Worm (Caenorhabditis elegans) whole organism, L4 larva: ENCODE results near the gene sup-26.

Experiments
- D1046.2 ChIP-seq: fragments of 200-800 bp; sonication (Bioruptor generic); IDR thresholded peaks from 2 replicates; pipeline ENCODE4 v1.3.6; 2022; ENCODE audit warnings: missing genetic modification characterization, missing compliant biosample characterization
- F26F4.8 ChIP-seq: fragments of 200-800 bp; sonication (Bioruptor generic); conservative IDR thresholded peaks from 2 replicates; pipeline ENCODE4 v1.3.6; 2022; ENCODE audit warnings: missing genetic modification characterization, missing compliant biosample characterization
- F44E2.7 ChIP-seq: fragments of 200-800 bp; sonication (Bioruptor generic); IDR thresholded peaks from 2 replicates; pipeline ENCODE4 v2.1.2; 2022; ENCODE audit warnings: missing genetic modification characterization, missing compliant biosample characterization
- R02D3.7 ChIP-seq: fragments of 150-350 bp; sonication (generic microtip); optimal IDR thresholded peaks from 3 replicates; lab custom pipeline; 2014; ENCODE audit warnings: missing biosample characterization, missing genetic modification characterization
- T26A8.4 ChIP-seq: fragments of 200-800 bp; sonication (Bioruptor generic); IDR thresholded peaks from 2 replicates; pipeline ENCODE4 v1.3.6; 2022; ENCODE audit warnings: missing genetic modification characterization, missing compliant biosample characterization
- Y48G9A.11 ChIP-seq: fragments of 200-800 bp; sonication (Bioruptor generic); IDR thresholded peaks from 2 replicates; pipeline ENCODE4 v1.3.6; 2022; ENCODE audit warnings: missing genetic modification reagents, missing genetic modification characterization, missing compliant biosample characterization
- Y5F2A.4 ChIP-seq: fragments of 200-800 bp; sonication (Bioruptor generic); optimal IDR thresholded peaks from 2 replicates; lab custom pipeline; 2018; ENCODE audit warnings: mild to moderate bottlenecking, missing genetic modification characterization, missing compliant biosample characterization
- Y75B8A.6 ChIP-seq: fragments of 200-800 bp; sonication (Bioruptor generic); IDR thresholded peaks from 2 replicates; pipeline ENCODE4 v1.3.6; 2022; ENCODE audit warnings: missing genetic modification reagents, missing genetic modification characterization, missing compliant biosample characterization
- ZK337.2 ChIP-seq: fragments of 200-800 bp; sonication (Bioruptor generic); IDR thresholded peaks from 2 replicates; pipeline ENCODE4 v1.3.6; 2022; ENCODE audit warnings: missing genetic modification reagents, missing genetic modification characterization, missing compliant biosample characterization
- aha-1 ChIP-seq: fragments of 150-350 bp; peaks from one replicate; lab custom pipeline; 2014; ENCODE audit warnings: missing biosample characterization, missing genetic modification characterization
- aly-2 ChIP-seq: sonication (generic microtip); optimal IDR thresholded peaks from 2 replicates; lab custom pipeline; 2018; ENCODE audit warnings: missing biosample characterization, missing genetic modification characterization
- ama-1 ChIP-seq: fragments of 150-350 bp; optimal IDR thresholded peaks from 2 replicates; lab custom pipeline; 2014; ENCODE audit warnings: inconsistent platforms, mixed read lengths
- arid-1 ChIP-seq: fragments of 200-800 bp; sonication (Bioruptor generic); conservative IDR thresholded peaks from 2 replicates; pipeline ENCODE4 v1.3.6; 2022; ENCODE audit warnings: missing genetic modification reagents, missing genetic modification characterization, missing compliant biosample characterization
- attf-4 ChIP-seq: sonication (generic microtip); optimal IDR thresholded peaks from 3 replicates; lab custom pipeline; 2017; ENCODE audit warnings: missing biosample characterization, missing genetic modification characterization
- ceh-28 ChIP-seq: fragments of 150-350 bp; optimal IDR thresholded peaks from 2 replicates; lab custom pipeline; 2014; ENCODE audit warnings: missing biosample characterization, missing genetic modification reagents, missing genetic modification characterization
- ceh-32 ChIP-seq: sonication (generic microtip); optimal IDR thresholded peaks from 2 replicates; lab custom pipeline; 2016; ENCODE audit warnings: mild to moderate bottlenecking, missing genetic modification characterization, missing compliant biosample characterization; ENCODE audit not compliant: poor library complexity
- ceh-82 ChIP-seq: sonication (generic microtip); optimal IDR thresholded peaks from 2 replicates; lab custom pipeline; 2017; ENCODE audit warnings: missing biosample characterization, missing genetic modification characterization
- daf-16 ChIP-seq, 3 experiments: sonication (generic microtip); optimal IDR thresholded peaks; 2 replicates each; lab custom pipeline; 2016 to 2017; ENCODE audit warnings: missing genetic modification characterization in 3 of 3, missing genetic modification reagents in 3 of 3, mild to moderate bottlenecking in 2 of 3, missing compliant biosample characterization in 2 of 3, missing biosample characterization in 1 of 3, moderate library complexity in 1 of 3
- daf-8 ChIP-seq: fragments of 200-800 bp; sonication (Bioruptor generic); IDR thresholded peaks from 2 replicates; pipeline ENCODE4 v1.3.6; 2022; ENCODE audit warnings: missing genetic modification characterization, missing compliant biosample characterization
- dmd-8 ChIP-seq: fragments of 200-800 bp; sonication (Bioruptor generic); IDR thresholded peaks from 2 replicates; pipeline ENCODE4 v1.3.6; 2022; ENCODE audit warnings: missing genetic modification characterization, missing compliant biosample characterization
- dpl-1 ChIP-seq: fragments of 150-350 bp; optimal IDR thresholded peaks from 2 replicates; lab custom pipeline; 2014; ENCODE audit warnings: missing biosample characterization, missing genetic modification reagents, missing genetic modification characterization
- duxl-1 ChIP-seq: sonication (generic microtip); optimal IDR thresholded peaks from 2 replicates; lab custom pipeline; 2016; ENCODE audit warnings: mild to moderate bottlenecking, missing genetic modification characterization, moderate library complexity, missing compliant biosample characterization; ENCODE audit not compliant: poor library complexity
- egl-27 ChIP-seq: sonication (generic microtip); optimal IDR thresholded peaks from 3 replicates; lab custom pipeline; 2017; ENCODE audit warnings: missing biosample characterization, missing genetic modification reagents, missing genetic modification characterization
- fkh-10 ChIP-seq: fragments of 150-350 bp; optimal IDR thresholded peaks from 2 replicates; lab custom pipeline; 2014; ENCODE audit warnings: missing biosample characterization, missing genetic modification reagents, missing genetic modification characterization
- hif-1 ChIP-seq, 2 experiments: sonication (generic microtip); optimal IDR thresholded peaks; 2 replicates each; lab custom pipeline; 2016 to 2017; ENCODE audit warnings: missing compliant biosample characterization in 2 of 2, missing genetic modification characterization in 2 of 2, missing genetic modification reagents in 2 of 2, missing genotype in 2 of 2, mild to moderate bottlenecking in 1 of 2
- lin-13 ChIP-seq: fragments of 150-350 bp; optimal IDR thresholded peaks from 2 replicates; lab custom pipeline; 2014; ENCODE audit warnings: missing biosample characterization, missing genetic modification reagents, missing genetic modification characterization
- lin-15B ChIP-seq: fragments of 150-350 bp; sonication (generic microtip); optimal IDR thresholded peaks from 3 replicates; lab custom pipeline; 2014; ENCODE audit warnings: missing biosample characterization, missing genetic modification characterization
- lsy-2 ChIP-seq, 2 experiments: fragments of 150-350 bp in 1 of 2; sonication (generic microtip) in 1 of 2; optimal IDR thresholded peaks; 2 replicates each; lab custom pipeline; 2014 to 2017; ENCODE audit warnings: missing biosample characterization in 2 of 2, missing genetic modification characterization in 2 of 2
- madf-5 ChIP-seq, 2 experiments: fragments of 200-800 bp; sonication (Bioruptor generic); IDR thresholded peaks; 2 replicates each; pipeline ENCODE4 v1.3.6; 2022; ENCODE audit warnings: missing compliant biosample characterization in 2 of 2, missing genetic modification characterization in 2 of 2
- madf-9 ChIP-seq: fragments of 200-800 bp; sonication (Bioruptor generic); conservative IDR thresholded peaks from 2 replicates; pipeline ENCODE4 v1.3.6; 2022; ENCODE audit warnings: missing genetic modification reagents, missing genetic modification characterization, missing compliant biosample characterization
- mdl-1 ChIP-seq, 2 experiments: fragments of 150-350 bp in 1 of 2; sonication (generic microtip) in 1 of 2; optimal IDR thresholded peaks; 2 replicates each; lab custom pipeline; 2014 to 2017; ENCODE audit warnings: missing biosample characterization in 2 of 2, missing genetic modification characterization in 2 of 2
- mep-1 ChIP-seq: fragments of 150-350 bp; sonication (generic microtip); optimal IDR thresholded peaks from 3 replicates; lab custom pipeline; 2014; ENCODE audit warnings: missing biosample characterization, missing genetic modification characterization
- mxl-2 ChIP-seq: fragments of 200-800 bp; sonication (Bioruptor generic); conservative IDR thresholded peaks from 2 replicates; pipeline ENCODE4 v1.3.6; 2022; ENCODE audit warnings: missing genetic modification reagents, missing genetic modification characterization, missing compliant biosample characterization
- nhr-237 ChIP-seq: sonication (generic microtip); optimal IDR thresholded peaks from 2 replicates; lab custom pipeline; 2017; ENCODE audit warnings: missing biosample characterization, missing genetic modification characterization
- nhr-41 ChIP-seq: fragments of 200-800 bp; sonication (Bioruptor generic); IDR thresholded peaks from 2 replicates; pipeline ENCODE4 v1.3.6; 2022; ENCODE audit warnings: missing genetic modification reagents, missing genetic modification characterization, missing compliant biosample characterization
- nhr-77 ChIP-seq: fragments of 150-350 bp; optimal IDR thresholded peaks from 2 replicates; lab custom pipeline; 2014; ENCODE audit warnings: missing biosample characterization, missing genetic modification characterization
- php-3 ChIP-seq: fragments of 200-800 bp; sonication (Bioruptor generic); IDR thresholded peaks from 2 replicates; pipeline ENCODE4 v1.3.6; 2022; ENCODE audit warnings: missing genetic modification reagents, missing genetic modification characterization, missing compliant biosample characterization
- pqm-1 ChIP-seq: sonication (generic microtip); optimal IDR thresholded peaks from 2 replicates; lab custom pipeline; 2017; ENCODE audit warnings: missing biosample characterization, missing genetic modification characterization
- saeg-2 ChIP-seq: fragments of 200-800 bp; sonication (Bioruptor generic); IDR thresholded peaks from 2 replicates; pipeline ENCODE4 v1.3.6; 2022; ENCODE audit warnings: missing genetic modification reagents, missing genetic modification characterization, missing compliant biosample characterization
- snpc-1.2 ChIP-seq: fragments of 200-800 bp; sonication (Bioruptor generic); IDR thresholded peaks from 2 replicates; pipeline ENCODE4 v1.3.6; 2022; ENCODE audit warnings: missing genetic modification reagents, missing genetic modification characterization, missing compliant biosample characterization
- snpc-4 ChIP-seq: fragments of 150-350 bp; optimal IDR thresholded peaks from 2 replicates; lab custom pipeline; 2014; ENCODE audit warnings: missing biosample characterization, missing genetic modification characterization
- spr-1 ChIP-seq: sonication (generic microtip); optimal IDR thresholded peaks from 2 replicates; lab custom pipeline; 2016; ENCODE audit warnings: mild to moderate bottlenecking, missing genetic modification characterization, missing compliant biosample characterization
- spr-3 ChIP-seq: fragments of 200-800 bp; sonication (Bioruptor generic); optimal IDR thresholded peaks from 2 replicates; lab custom pipeline; 2018; ENCODE audit warnings: mild to moderate bottlenecking, missing genetic modification characterization, missing compliant biosample characterization
- tra-1 ChIP-seq: fragments of 200-800 bp; sonication (Bioruptor generic); IDR thresholded peaks from 2 replicates; pipeline ENCODE4 v1.3.6; 2022; ENCODE audit warnings: missing genetic modification reagents, missing genetic modification characterization, missing compliant biosample characterization
- unc-39 ChIP-seq: sonication (generic microtip); optimal IDR thresholded peaks from 2 replicates; lab custom pipeline; 2017; ENCODE audit warnings: missing biosample characterization, missing genetic modification characterization
- unc-62 ChIP-seq, 3 experiments: fragments of 150-350 bp in 1 of 3; sonication (generic microtip); optimal IDR thresholded peaks in 2 of 3; peaks in 1 of 3; 1 replicate in 1 of 3; 2 replicates in 2 of 3; lab custom pipeline; 2014 to 2017; ENCODE audit warnings: missing biosample characterization in 3 of 3, missing genetic modification characterization in 3 of 3, missing genetic modification reagents in 3 of 3, missing genotype in 1 of 3
- zfp-3 ChIP-seq: fragments of 200-800 bp; sonication (Bioruptor generic); conservative IDR thresholded peaks from 2 replicates; pipeline ENCODE4 v1.3.6; 2022; ENCODE audit warnings: missing genetic modification reagents, missing genetic modification characterization, missing compliant biosample characterization
- zip-11 ChIP-seq: fragments of 200-800 bp; sonication (Bioruptor generic); IDR thresholded peaks from 2 replicates; pipeline ENCODE4 v1.3.6; 2022; ENCODE audit warnings: missing genetic modification characterization, missing compliant biosample characterization
- zip-2 ChIP-seq: fragments of 150-350 bp; optimal IDR thresholded peaks from 2 replicates; lab custom pipeline; 2014; ENCODE audit warnings: missing biosample characterization, missing genetic modification characterization

sup-26 gene

ce11 chrIII:4281955-4282618 lies 2.1 kb upstream of the sup-26 start (continued):
- TF ChIP-seq daf-16 (GFP tag; optimal IDR thresholded peaks at IDR 0.05; lab: Kevin White, UChicago) = peak; percentile 94 to 97
- TF ChIP-seq daf-16 (tag; optimal IDR thresholded peaks at IDR 0.05; lab: Kevin White, UChicago) = peak; percentile 72
- no peak; the same call in 1 of the 2 replicates for TF ChIP-seq snpc-1.2 (GFP tag; lab: Robert Waterston, UW)
- TF ChIP-seq mxl-2 = peak; percentile 83
- peak; percentile 86 for TF ChIP-seq fkh-10 (GFP tag; lab: Kevin White, UChicago)
- peak; percentile 90 for TF ChIP-seq lin-13
- peak; percentile 100 for TF ChIP-seq aha-1
- no peak for TF ChIP-seq Y48G9A.11 (GFP tag; lab: Robert Waterston, UW)
- TF ChIP-seq D1046.2 (GFP tag; lab: Robert Waterston, UW) = peak; percentile 9; the same call in 1 of the 2 replicates
- TF ChIP-seq Y75B8A.6 (GFP tag; lab: Robert Waterston, UW) = 0 out of 2 replicates have a peak, but pooled peaks have one; percentile 8
- no peak for TF ChIP-seq unc-39
- peak; percentile 72 for TF ChIP-seq Y5F2A.4
- TF ChIP-seq F26F4.8 (GFP tag; lab: Robert Waterston, UW) = no peak
- TF ChIP-seq egl-27 (tag; lab: Kevin White, UChicago) = no peak
- no peak for TF ChIP-seq pqm-1 (tag; lab: Kevin White, UChicago)
- peak; percentile 38; the same call in 1 of the 2 replicates for TF ChIP-seq ZK337.2 (GFP tag; lab: Robert Waterston, UW)
- TF ChIP-seq lin-15B (tag; lab: Kevin White, UChicago) = peak; percentile 25
- TF ChIP-seq spr-1 (tag; lab: Kevin White, UChicago) = peak; percentile 96
- peak; percentile 92 for TF ChIP-seq spr-3 (GFP tag; lab: Kevin White, UChicago)
- peak; percentile 57 for TF ChIP-seq nhr-237
- peak; percentile 56 for TF ChIP-seq snpc-4 (tag; lab: Kevin White, UChicago)
- TF ChIP-seq ceh-82 (tag; lab: Kevin White, UChicago) = no peak
- peak; percentile 87 for TF ChIP-seq arid-1 (GFP tag; lab: Robert Waterston, UW)
- peak in 1 of 2 experiments; percentile 39; a peak in 1 of 4 replicates for TF ChIP-seq madf-5 (GFP tag; IDR thresholded peaks at IDR 0.05; lab: Robert Waterston, UW)
- no peak; the same call in 1 of the 2 replicates for TF ChIP-seq zip-11 (GFP tag; lab: Robert Waterston, UW)
- TF ChIP-seq php-3 (GFP tag; lab: Robert Waterston, UW) = peak; percentile 77
- peak; percentile 98 for TF ChIP-seq saeg-2 (GFP tag; lab: Robert Waterston, UW)
- TF ChIP-seq nhr-41 (GFP tag; lab: Robert Waterston, UW) = peak; percentile 91
- TF ChIP-seq ceh-32 (tag; lab: Kevin White, UChicago) = peak; percentile 90
- TF ChIP-seq daf-8 = no peak
- no peak for TF ChIP-seq F44E2.7 (GFP tag; lab: Robert Waterston, UW)
- peak; percentile 91 for TF ChIP-seq zfp-3 (GFP tag; lab: Robert Waterston, UW)
- no peak for TF ChIP-seq aly-2 (tag; lab: Kevin White, UChicago)
- TF ChIP-seq hif-1 (tag; optimal IDR thresholded peaks at IDR 0.05; lab: Kevin White, UChicago) = peak; percentile 90 to 96
- TF ChIP-seq dmd-8 (GFP tag; lab: Robert Waterston, UW) = 0 out of 2 replicates have a peak, but pooled peaks have one; percentile 71
- TF ChIP-seq mep-1 (tag; lab: Kevin White, UChicago) = peak; percentile 98
- no peak for TF ChIP-seq R02D3.7 (tag; lab: Kevin White, UChicago)
- no peak for TF ChIP-seq ama-1 (lab: Kevin White, UChicago)
- peak in 1 of 2 experiments; percentile 100 for TF ChIP-seq unc-62 (GFP tag; optimal IDR thresholded peaks at IDR 0.05 in 1 of 2; lab: Kevin White, UChicago)
- peak; percentile 72 for TF ChIP-seq unc-62 (tag; optimal IDR thresholded peaks at IDR 0.05; lab: Kevin White, UChicago)
- TF ChIP-seq attf-4 (tag; lab: Kevin White, UChicago) = peak; percentile 54
- peak; percentile 81 for TF ChIP-seq duxl-1
- TF ChIP-seq dpl-1 (GFP tag; lab: Kevin White, UChicago) = peak; percentile 78
- TF ChIP-seq ceh-28 (tag; lab: Kevin White, UChicago) = peak; percentile 62
- TF ChIP-seq mdl-1 (tag; optimal IDR thresholded peaks at IDR 0.05; lab: Kevin White, UChicago) = peak; percentile 98 to 99
- peak; percentile 98 for TF ChIP-seq tra-1
- TF ChIP-seq lsy-2 (tag; optimal IDR thresholded peaks at IDR 0.05; lab: Kevin White, UChicago) = peak; percentile 93 to 95
- TF ChIP-seq zip-2 (tag; lab: Kevin White, UChicago) = peak; percentile 79
- peak; percentile 90 for TF ChIP-seq nhr-77 (tag; lab: Kevin White, UChicago)
- TF ChIP-seq T26A8.4 (GFP tag; lab: Robert Waterston, UW) = peak; percentile 98
- peak; percentile 99 for TF ChIP-seq madf-9 (GFP tag; lab: Robert Waterston, UW)
